Fruit fly (Drosophila melanogaster) S2 (cell line): ENCODE measurements around the gene CG7173.
A peak's percentile ranks its signal among the peaks of the same experiment; 100 is the strongest.

Experiments
- CG8478 ChIP-seq: fragments of >200 bp; optimal IDR thresholded peaks from 2 replicates; lab custom pipeline; 2018
- CTCF ChIP-seq, 2 experiments: fragments of >200 bp; optimal IDR thresholded peaks; 2 replicates each; lab custom pipeline; 2018

CG7173 gene

dm6 chr3L:21558176-21558871 is at the start of gene CG7173:
Gene CG7173, minus strand, starts transcription at chr3L:21558226.
- TF ChIP-seq CG8478 (lab: Kevin White, UChicago), result no peak
- TF ChIP-seq CTCF (optimal IDR thresholded peaks at IDR 0.05; lab: Kevin White, UChicago), result no peak

DNA sequence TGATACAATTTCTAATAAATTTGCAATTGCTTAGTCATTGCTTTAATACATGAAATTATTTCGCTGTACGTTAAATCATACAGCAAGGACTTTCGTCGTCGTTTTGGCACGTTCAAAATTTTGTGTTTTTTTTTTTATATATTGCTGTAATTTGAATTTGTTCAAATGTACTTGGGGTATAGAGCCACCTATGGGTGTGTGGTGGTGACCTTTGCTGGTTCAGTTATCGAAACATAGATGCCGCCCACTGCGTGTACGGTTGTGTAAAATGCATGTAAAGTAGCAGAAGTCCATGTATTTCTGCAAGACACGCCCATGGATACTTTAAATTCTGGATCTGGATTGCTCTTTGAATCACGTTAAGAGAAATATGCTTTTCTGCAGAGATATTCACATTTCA is 46.2 kb upstream of the CG7173 start:
- no peak for TF ChIP-seq CG8478 (lab: Kevin White, UChicago)
- peak; percentile 99 to 100 for TF ChIP-seq CTCF (optimal IDR thresholded peaks at IDR 0.05; lab: Kevin White, UChicago)

- TF ChIP-seq CG8478 (lab: Kevin White, UChicago) (no peak), CTCF (optimal IDR thresholded peaks at IDR 0.05; lab: Kevin White, UChicago) (no peak)
These were observed 44.2 kb upstream of the CG7173 start for dm6 chr3L:21602275-21602674.

dm6 chr3L:21598337-21598736 is 40.3 kb upstream of the CG7173 start:
- no peak for TF ChIP-seq CG8478 (lab: Kevin White, UChicago)
- no peak for TF ChIP-seq CTCF (optimal IDR thresholded peaks at IDR 0.05; lab: Kevin White, UChicago)

dm6 chr3L:21594408-21594807 is 36.4 kb upstream of the CG7173 start:
- TF ChIP-seq CTCF (optimal IDR thresholded peaks at IDR 0.05; lab: Kevin White, UChicago) (no peak), CG8478 (lab: Kevin White, UChicago) (no peak)

- TF ChIP-seq CTCF (optimal IDR thresholded peaks at IDR 0.05; lab: Kevin White, UChicago), result no peak
- TF ChIP-seq CG8478 (lab: Kevin White, UChicago), result no peak
These were observed 33.2 kb upstream of the CG7173 start for dm6 chr3L:21591247-21591646.

dm6 chr3L:21586528-21586927 is 28.5 kb upstream of the CG7173 start, which contains the start of gene TfAP-2:
Gene TfAP-2, plus strand, starts transcription at chr3L:21586828.
- no peak for TF ChIP-seq CTCF (optimal IDR thresholded peaks at IDR 0.05; lab: Kevin White, UChicago)
- TF ChIP-seq CG8478 (lab: Kevin White, UChicago), result no peak

DNA sequence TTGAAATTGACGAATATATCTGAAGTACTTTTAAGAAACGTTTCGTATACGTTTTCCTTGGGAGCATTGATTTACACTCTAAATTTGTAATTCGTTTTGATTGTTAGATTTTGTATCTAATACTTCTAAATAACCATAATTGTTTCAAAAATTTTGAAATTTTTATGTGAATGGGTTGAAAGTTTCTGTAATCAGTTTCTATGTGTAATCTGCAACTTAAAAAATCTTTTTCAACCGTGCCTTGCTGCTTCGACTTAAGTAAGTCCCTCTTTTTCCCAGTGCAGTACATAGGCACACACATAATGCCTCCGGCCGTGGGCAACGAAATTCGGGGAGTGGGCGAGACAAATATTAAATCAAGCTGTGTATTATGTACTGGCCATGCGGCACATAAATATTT is 27.4 kb upstream of the CG7173 start:
- TF ChIP-seq CG8478 (lab: Kevin White, UChicago) (no peak), CTCF (optimal IDR thresholded peaks at IDR 0.05; lab: Kevin White, UChicago) (no peak)

DNA sequence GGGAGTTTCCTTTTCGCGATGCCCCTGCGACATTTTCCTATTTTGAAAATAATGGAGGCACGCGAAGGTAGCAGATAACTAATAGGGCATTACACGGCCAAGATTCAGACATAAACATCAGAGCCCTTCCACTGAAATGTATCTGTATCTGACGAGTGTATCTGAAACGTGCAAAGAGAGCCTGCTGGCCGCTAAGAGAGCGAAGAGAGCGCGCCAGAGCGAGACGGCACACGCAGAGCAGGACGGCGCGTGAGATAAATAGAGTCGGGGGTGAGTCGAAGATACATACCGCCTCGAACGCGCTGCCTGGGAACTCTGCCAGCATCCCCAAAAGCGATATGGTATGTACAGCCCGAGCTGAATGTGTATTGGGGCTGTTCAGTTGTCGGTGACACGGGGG is 26.7 kb upstream of the CG7173 start:
- TF ChIP-seq CTCF (optimal IDR thresholded peaks at IDR 0.05; lab: Kevin White, UChicago) (peak in 1 of 2 experiments; percentile 3), CG8478 (lab: Kevin White, UChicago) (no peak)

- no peak for TF ChIP-seq CG8478 (lab: Kevin White, UChicago)
- TF ChIP-seq CTCF (optimal IDR thresholded peaks at IDR 0.05; lab: Kevin White, UChicago), result no peak
These were observed 24.0 kb upstream of the CG7173 start for dm6 chr3L:21581984-21582383.

- TF ChIP-seq CG8478 (lab: Kevin White, UChicago) (no peak), CTCF (optimal IDR thresholded peaks at IDR 0.05; lab: Kevin White, UChicago) (no peak)
These were observed 16.3 kb upstream of the CG7173 start for dm6 chr3L:21574296-21574745.

DNA sequence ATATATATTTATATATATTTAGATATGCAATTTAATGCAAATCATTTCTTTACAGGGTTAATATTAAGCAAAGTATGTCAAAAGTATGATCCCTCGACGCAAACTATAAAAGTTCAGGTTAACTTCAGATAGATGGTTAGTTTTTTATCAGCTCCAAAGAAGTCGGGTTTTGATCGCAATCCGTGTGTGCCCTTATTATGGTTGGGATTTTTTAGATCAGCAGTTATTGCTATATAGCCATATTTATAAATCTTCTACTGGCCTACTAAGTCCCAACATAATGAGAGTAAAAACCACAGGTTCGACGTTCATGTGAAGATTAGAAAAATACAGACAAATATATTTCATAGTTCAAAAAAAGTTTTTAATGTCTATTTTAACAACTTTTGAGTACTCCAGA is 15.8 kb upstream of the CG7173 start, which contains the start of gene EMC10:
Gene EMC10 (plus strand): TSS at position 301 of the 400 bp plus-strand sequence.
- TF ChIP-seq CG8478 (lab: Kevin White, UChicago) (no peak), CTCF (optimal IDR thresholded peaks at IDR 0.05; lab: Kevin White, UChicago) (no peak)

DNA sequence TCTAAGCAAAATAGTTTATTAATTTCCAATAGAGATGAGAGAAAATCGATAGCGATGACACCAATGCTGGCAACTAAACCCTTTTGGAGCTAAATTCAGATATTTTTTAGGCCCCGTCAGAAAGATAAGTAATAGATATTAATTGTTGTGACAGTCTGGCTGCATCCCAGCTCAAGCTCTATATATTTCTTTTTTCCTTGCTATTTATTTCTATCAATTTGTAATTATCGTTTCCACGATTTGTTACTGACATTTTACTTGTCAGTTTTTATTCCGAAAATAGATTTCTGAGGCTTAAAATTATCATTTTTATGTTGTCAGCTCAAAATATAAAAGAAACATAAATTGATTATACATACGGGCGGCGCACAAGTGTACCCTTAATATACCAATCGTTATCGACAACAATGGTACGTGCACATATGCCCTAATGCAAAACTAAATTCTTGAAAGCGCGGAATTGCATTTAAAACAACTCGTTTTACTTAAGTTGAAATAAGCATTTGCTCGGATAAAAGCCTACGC is 10.9 kb upstream of the CG7173 start, which contains the start of the genes CRIF and SMC5:
Gene CRIF (minus strand): TSS at position 51 of the 525 bp plus-strand sequence.
Gene SMC5 (plus strand): TSS at position 329 of the 525 bp plus-strand sequence.
- TF ChIP-seq CTCF (optimal IDR thresholded peaks at IDR 0.05; lab: Kevin White, UChicago), result no peak
- TF ChIP-seq CG8478 (lab: Kevin White, UChicago), result no peak

DNA sequence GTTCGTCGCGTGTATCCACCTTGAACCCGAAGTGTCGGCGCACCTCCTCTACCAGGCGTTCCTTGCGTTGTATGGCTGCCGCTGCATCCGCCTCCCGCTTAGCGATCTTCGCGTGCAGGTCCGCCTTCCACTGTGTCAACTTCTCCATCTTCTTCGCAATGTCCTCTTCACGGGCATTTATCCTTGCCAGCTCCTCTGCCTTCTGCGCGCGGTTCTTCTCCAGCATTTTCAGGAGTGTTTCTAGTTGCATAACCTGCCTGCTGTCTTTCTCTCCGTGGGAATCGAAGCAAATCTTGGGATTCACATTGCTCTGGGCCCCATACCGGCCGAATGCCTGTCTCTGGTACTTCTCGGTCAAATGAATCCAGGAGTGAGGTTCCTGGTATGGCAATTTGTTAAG is 10.2 kb upstream of the CG7173 start:
- TF ChIP-seq CG8478 (lab: Kevin White, UChicago) (no peak), CTCF (optimal IDR thresholded peaks at IDR 0.05; lab: Kevin White, UChicago) (no peak)

DNA sequence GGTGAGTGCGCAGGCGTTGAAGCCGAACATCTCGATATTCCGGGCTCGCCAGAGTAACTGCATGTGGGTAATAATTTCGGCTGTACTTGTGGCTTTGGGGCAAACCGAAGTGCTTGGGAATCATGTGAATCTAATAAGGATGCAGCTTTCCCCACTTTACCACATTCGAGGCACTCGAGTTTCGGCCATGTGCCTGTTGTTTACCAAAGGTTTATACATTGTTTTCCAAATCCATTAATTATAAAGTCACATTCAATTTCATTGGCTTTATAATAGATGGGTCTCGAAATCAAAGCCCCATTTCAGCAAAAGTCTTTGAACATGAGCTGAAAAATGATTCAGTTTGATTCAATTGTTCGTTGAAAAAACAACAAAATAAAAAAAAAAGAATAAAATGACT is 7.1 kb upstream of the CG7173 start, which contains the start of gene CG7634:
Gene CG7634 (plus strand): TSS at position 301 of the 400 bp plus-strand sequence.
- TF ChIP-seq CG8478 (lab: Kevin White, UChicago) (no peak), CTCF (optimal IDR thresholded peaks at IDR 0.05; lab: Kevin White, UChicago) (no peak)
